Fruit fly (Drosophila melanogaster): ENCODE measurements around the gene Elp6.

The Elp6 gene

DNA sequence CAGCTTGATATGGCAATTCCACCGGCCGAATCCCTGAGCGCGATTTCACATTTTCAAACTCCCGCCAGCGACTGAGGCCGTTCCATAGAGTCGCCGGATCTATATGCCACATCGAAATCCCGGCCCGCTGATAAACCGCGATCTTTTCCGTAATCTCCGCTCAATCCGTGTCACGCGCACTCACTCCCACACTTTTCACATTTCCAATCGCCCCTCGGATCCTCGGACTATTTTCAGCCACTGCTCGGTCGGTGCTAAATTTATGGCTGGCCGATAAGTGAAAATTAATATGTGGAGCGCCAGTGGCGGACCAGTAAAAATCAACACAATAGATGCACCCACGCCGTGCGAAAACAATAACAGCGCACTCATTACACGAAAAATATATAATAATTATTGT is 26.3 kb upstream of the Elp6 start:
- TF ChIP-seq CG11294 (GFP tag; IDR thresholded peaks at IDR 0.05): no peak
- peak; percentile 96 for TF ChIP-seq svp (GFP tag)

DNA sequence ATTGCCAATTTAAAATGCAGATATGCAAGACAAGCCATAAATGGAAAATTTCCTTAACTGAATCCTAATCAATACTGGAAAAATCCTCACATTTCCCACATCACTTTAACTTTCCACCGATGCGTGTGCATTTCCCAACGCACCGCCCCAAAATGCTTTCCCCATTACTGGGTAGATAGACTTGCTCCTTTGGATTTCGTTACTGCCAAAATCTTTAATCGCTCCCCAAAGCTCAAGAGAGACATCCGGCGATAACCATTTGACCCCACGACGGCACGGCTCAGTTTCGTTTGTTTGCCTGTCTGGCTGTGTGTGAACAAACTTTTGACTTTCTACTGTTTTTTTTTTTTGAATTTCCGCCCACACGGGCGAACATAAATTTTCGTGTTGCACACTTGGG is 23.8 kb upstream of the Elp6 start:
- TF ChIP-seq OdsH (GFP tag; optimal IDR thresholded peaks at IDR 0.05) (no peak), svp (GFP tag) (peak; percentile 96), topi (GFP tag; optimal IDR thresholded peaks at IDR 0.05) (no peak)

DNA sequence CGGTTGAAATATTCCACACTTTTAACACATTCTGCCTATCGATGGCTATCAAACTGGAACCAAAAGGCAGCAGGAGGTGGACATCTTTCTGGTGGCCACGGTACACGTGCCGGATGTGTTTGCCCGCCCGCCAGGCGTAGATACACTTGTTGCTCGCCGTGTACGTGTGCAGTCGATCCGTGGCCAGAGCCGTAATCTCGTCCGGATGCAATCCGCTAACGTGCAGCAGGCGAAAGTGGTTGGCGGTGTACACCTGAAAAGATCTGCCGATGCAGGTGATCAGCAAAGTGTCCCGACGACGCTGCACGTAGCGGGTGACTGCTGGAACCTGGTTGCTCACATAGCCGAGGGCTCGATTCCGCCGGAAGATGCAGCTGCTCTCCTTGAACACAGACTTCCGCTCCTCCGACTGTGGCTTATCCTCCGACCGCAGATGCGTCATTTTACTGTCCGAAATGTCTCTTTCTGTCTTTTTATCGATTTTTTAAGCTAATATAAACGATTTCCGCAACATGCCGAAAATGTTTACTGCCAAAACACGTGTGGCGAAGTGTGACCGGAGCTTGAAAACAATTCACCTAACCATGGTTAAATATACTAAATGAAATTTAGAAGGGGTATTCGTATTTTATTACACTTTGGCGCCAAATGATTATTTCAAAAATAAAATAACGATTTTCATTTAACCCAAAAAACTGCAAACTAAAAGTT is 21.6 kb upstream of the Elp6 start, which contains the start of gene CG9799:
Gene CG9799 (minus strand): TSS at position 550 of the 711 bp plus-strand sequence.
- peak; percentile 2 for TF ChIP-seq esn (GFP tag; optimal IDR thresholded peaks at IDR 0.05)
- TF ChIP-seq CG10669 (GFP tag; optimal IDR thresholded peaks at IDR 0.05): no peak
- peak; percentile 78 for TF ChIP-seq CG1621 (tag; optimal IDR thresholded peaks at IDR 0.05)

DNA sequence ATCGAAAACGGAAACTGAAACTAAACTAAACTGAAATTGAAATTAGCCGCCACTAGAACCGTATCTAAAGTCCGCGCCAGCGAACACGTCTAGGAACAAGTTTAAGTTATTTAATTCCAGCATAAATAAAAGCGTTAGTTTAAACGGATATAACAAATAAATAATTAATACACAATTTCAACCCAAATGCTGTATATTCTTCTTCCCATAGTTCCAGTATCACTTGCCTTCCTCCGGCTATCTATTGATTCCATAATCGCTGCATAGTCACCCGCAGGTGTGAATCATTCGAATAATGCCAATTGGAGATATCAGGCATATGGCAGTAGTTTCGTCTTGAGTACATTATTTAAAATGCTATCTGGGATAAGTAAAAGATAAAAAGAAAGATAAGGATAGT is 18.4 kb upstream of the Elp6 start:
- TF ChIP-seq CG8319 (GFP tag; optimal IDR thresholded peaks at IDR 0.05) (no peak), CG9139 (GFP tag; optimal IDR thresholded peaks at IDR 0.05) (no peak), ss (GFP tag; optimal IDR thresholded peaks at IDR 0.05) (no peak), vri (GFP tag; optimal IDR thresholded peaks at IDR 0.05) (no peak), CG6808 (GFP tag; optimal IDR thresholded peaks at IDR 0.05) (no peak), OdsH (GFP tag; optimal IDR thresholded peaks at IDR 0.05) (no peak), CG7368 (GFP tag; optimal IDR thresholded peaks at IDR 0.05) (no peak), Hr39 (GFP tag; optimal IDR thresholded peaks at IDR 0.05) (no peak), esn (GFP tag; optimal IDR thresholded peaks at IDR 0.05) (no peak), CG11762 (GFP tag; optimal IDR thresholded peaks at IDR 0.05; ENCODE audit: insufficient read depth) (no peak)

DNA sequence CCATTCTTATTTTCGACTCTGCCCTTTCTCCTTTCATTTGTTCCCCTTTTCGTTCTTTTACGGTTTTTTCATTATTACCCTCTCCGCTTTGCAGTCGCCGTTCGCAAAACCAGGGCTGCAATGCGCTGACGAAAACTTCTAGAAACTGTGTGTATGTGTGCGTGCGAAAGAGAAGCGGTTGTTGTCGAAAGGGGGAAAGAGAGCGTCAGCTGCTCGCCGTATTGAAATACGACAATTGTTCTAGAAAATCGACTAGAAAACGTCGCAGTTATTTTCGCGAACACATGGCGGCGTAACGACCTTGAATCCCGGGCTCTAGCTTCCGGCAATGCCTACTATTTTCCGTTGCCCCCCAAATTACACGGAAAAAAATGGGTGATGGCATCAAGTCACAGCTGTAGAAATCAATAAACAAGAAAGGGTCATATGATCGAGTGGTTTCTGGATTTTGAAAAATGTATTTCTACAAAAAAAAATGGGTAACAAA is 16.0 kb upstream of the Elp6 start:
- TF ChIP-seq esn (GFP tag; optimal IDR thresholded peaks at IDR 0.05): peak; percentile 1
- TF ChIP-seq CG1621 (tag; optimal IDR thresholded peaks at IDR 0.05): peak; percentile 56
- no peak for TF ChIP-seq CG9139 (GFP tag; optimal IDR thresholded peaks at IDR 0.05)
- no peak for TF ChIP-seq vri (GFP tag; optimal IDR thresholded peaks at IDR 0.05)
- peak; percentile 3 for TF ChIP-seq Sox14 (GFP tag; optimal IDR thresholded peaks at IDR 0.05)
- no peak for TF ChIP-seq CG8632 (GFP tag; optimal IDR thresholded peaks at IDR 0.05)
- TF ChIP-seq CG15336 (GFP tag; IDR thresholded peaks at IDR 0.05): peak; percentile 63; the same call in 1 of the 2 replicates

DNA sequence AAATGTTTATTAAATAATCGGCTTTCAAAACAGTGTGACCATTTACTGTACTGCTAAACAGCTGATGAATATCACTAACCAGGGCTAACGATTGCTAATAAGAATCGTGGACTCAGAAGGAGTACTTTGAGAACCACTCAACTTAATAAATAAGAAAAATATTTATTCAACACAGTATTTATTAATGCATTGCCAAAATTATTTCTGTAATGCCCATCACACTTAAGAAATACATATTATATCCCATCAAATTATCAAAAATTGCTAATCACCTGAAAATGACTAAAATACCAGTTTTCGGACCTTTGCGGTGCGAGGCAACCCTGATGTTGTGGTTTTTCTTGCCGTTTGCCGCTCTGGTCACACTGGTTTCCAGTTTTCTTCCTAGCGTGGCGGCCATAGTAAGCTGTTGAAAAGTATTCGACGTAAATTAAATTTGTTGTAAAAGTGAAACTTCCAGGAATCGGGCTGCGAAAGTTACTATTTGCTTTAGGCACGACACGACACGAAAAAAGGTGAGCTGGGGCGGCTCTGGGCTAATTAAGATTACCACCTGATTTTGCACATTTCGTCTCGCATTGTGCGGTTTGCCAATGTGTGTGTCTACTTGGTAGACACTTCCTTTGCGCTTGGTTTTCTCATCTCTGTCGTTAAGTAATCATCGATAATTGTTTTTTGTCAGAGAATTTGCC is 15.2 kb upstream of the Elp6 start, which contains the start of the genes mRpS21 and Droj2:
Gene mRpS21 (minus strand): TSS at position 66 of the 692 bp plus-strand sequence.
Gene Droj2 (plus strand): TSS at position 363 of the 692 bp plus-strand sequence.
- TF ChIP-seq Hr38 (GFP tag; optimal IDR thresholded peaks at IDR 0.05) (no peak), Hr39 (GFP tag; optimal IDR thresholded peaks at IDR 0.05) (peak; percentile 41), CG1621 (tag; optimal IDR thresholded peaks at IDR 0.05) (no peak), Hr4 (GFP tag; optimal IDR thresholded peaks at IDR 0.05) (peak; percentile 60), Eip78C (GFP tag) (peak; percentile 81), CG8632 (GFP tag; optimal IDR thresholded peaks at IDR 0.05) (no peak), svp (GFP tag) (no peak), eg (GFP tag; IDR thresholded peaks at IDR 0.05) (peak; percentile 48; the same call in 2 of the 3 replicates), CG34406 (GFP tag; optimal IDR thresholded peaks at IDR 0.05) (no peak), spab (GFP tag; optimal IDR thresholded peaks at IDR 0.05) (no peak), cyc (GFP tag; optimal IDR thresholded peaks at IDR 0.05) (peak; percentile 8), CG6276 (GFP tag; optimal IDR thresholded peaks at IDR 0.05) (no peak), CG9139 (GFP tag; optimal IDR thresholded peaks at IDR 0.05) (peak; percentile 12), salr (GFP tag; optimal IDR thresholded peaks at IDR 0.05) (no peak), Sox15 (GFP tag; optimal IDR thresholded peaks at IDR 0.05) (peak; percentile 30), CG11902 (GFP tag; optimal IDR thresholded peaks at IDR 0.05) (no peak), CG8119 (GFP tag; IDR thresholded peaks at IDR 0.05) (no peak), net (GFP tag; optimal IDR thresholded peaks at IDR 0.05) (no peak), Sox102F (GFP tag; optimal IDR thresholded peaks at IDR 0.05) (peak; percentile 13), ss (GFP tag; optimal IDR thresholded peaks at IDR 0.05) (peak; percentile 14 to 55), Ets21C (GFP tag; optimal IDR thresholded peaks at IDR 0.05) (peak; percentile 41), CG6163 (GFP tag; IDR thresholded peaks at IDR 0.05) (no peak), fd59A (GFP tag; optimal IDR thresholded peaks at IDR 0.05) (no peak), vri (GFP tag; optimal IDR thresholded peaks at IDR 0.05) (peak; percentile 70), OdsH (GFP tag; optimal IDR thresholded peaks at IDR 0.05) (peak; percentile 35), CG10631 (GFP tag; optimal IDR thresholded peaks at IDR 0.05) (no peak), CG16779 (tag; optimal IDR thresholded peaks at IDR 0.05) (no peak), pdm3 (GFP tag; optimal IDR thresholded peaks at IDR 0.05) (no peak)
